Fruit fly (Drosophila melanogaster) whole organism, embryonic: Measurements from ENCODE around the gene alphaTub84B.

Experiments
- ATbp ChIP-seq: fragments of 200-800 bp; sonication (Bioruptor generic); optimal IDR thresholded peaks from 2 replicates; lab custom pipeline; 2017; ENCODE audit warnings: missing biosample characterization, mild to moderate bottlenecking, missing genetic modification characterization, missing genetic modification reagents
- Awh ChIP-seq: fragments of 200-800 bp; sonication (Bioruptor generic); IDR thresholded peaks from 2 replicates; pipeline ENCODE4, ENCODE4 v1.3.6; 2022; ENCODE audit warnings: missing biosample characterization, missing genetic modification characterization
- Bgb ChIP-seq: fragments of 200-800 bp; sonication (Bioruptor generic); IDR thresholded peaks from 2 replicates; pipeline ENCODE4 v1.3.6; 2022; ENCODE audit warnings: missing biosample characterization, missing genetic modification characterization; ENCODE audit not compliant: partially characterized antibody
- CG10147 ChIP-seq: fragments of 200-800 bp; sonication (Bioruptor generic); optimal IDR thresholded peaks from 2 replicates; lab custom pipeline; 2019; ENCODE audit warnings: missing biosample characterization, mild to moderate bottlenecking, missing genetic modification characterization, moderate library complexity
- CG10366 ChIP-seq: fragments of 200-800 bp; sonication (Bioruptor generic); IDR thresholded peaks from 2 replicates; pipeline ENCODE4 v1.3.6; 2022; ENCODE audit warnings: missing biosample characterization, missing genetic modification characterization
- CG10565 ChIP-seq: fragments of 200-800 bp; sonication (Bioruptor generic); optimal IDR thresholded peaks from 3 replicates; lab custom pipeline; 2016; ENCODE audit warnings: missing biosample characterization, mild to moderate bottlenecking, missing genetic modification characterization
- CG11696 ChIP-seq: fragments of 200-800 bp; sonication (Bioruptor generic); IDR thresholded peaks from 2 replicates; pipeline ENCODE4 v1.3.6; 2022; ENCODE audit warnings: missing biosample characterization, missing genetic modification characterization
- CG12219 ChIP-seq: fragments of 200-800 bp; sonication (Bioruptor generic); optimal IDR thresholded peaks from 3 replicates; lab custom pipeline; 2018; ENCODE audit warnings: missing biosample characterization, mild to moderate bottlenecking, missing genetic modification characterization
- CG13287 ChIP-seq: fragments of 200-800 bp; sonication (Bioruptor generic); IDR thresholded peaks from 2 replicates; pipeline ENCODE4 v1.3.6; 2022; ENCODE audit warnings: missing biosample characterization, missing genetic modification characterization; ENCODE audit not compliant: partially characterized antibody
- CG13424 ChIP-seq: fragments of 200-800 bp; sonication (Bioruptor generic); optimal IDR thresholded peaks from 2 replicates; lab custom pipeline; 2019; ENCODE audit warnings: missing biosample characterization, mild to moderate bottlenecking, missing genetic modification characterization, moderate library complexity
- CG1529 ChIP-seq: fragments of 200-800 bp; sonication (Bioruptor generic); optimal IDR thresholded peaks from 3 replicates; lab custom pipeline; 2018; ENCODE audit warnings: missing biosample characterization, missing genetic modification characterization
- CG16815 ChIP-seq: fragments of 200-800 bp; sonication (Bioruptor generic); optimal IDR thresholded peaks from 3 replicates; lab custom pipeline; 2017; ENCODE audit warnings: missing biosample characterization, mild to moderate bottlenecking, missing genetic modification characterization
- CG17328 ChIP-seq: fragments of 200-800 bp; sonication (Bioruptor generic); IDR thresholded peaks from 2 replicates; pipeline ENCODE4 v1.3.6; 2022; ENCODE audit warnings: missing biosample characterization, missing genetic modification characterization
- CG2129 ChIP-seq: fragments of 200-800 bp; sonication (Bioruptor generic); IDR thresholded peaks from 2 replicates; pipeline ENCODE4 v1.3.6; 2022; ENCODE audit warnings: missing biosample characterization, missing genetic modification characterization; ENCODE audit not compliant: partially characterized antibody
- CG2678 ChIP-seq: fragments of 200-800 bp; sonication (Bioruptor generic); optimal IDR thresholded peaks from 3 replicates; lab custom pipeline; 2019; ENCODE audit warnings: missing biosample characterization, mild to moderate bottlenecking, missing genetic modification characterization, moderate library complexity
- CG32772 ChIP-seq: fragments of 200-800 bp; sonication (Bioruptor generic); IDR thresholded peaks from 2 replicates; pipeline ENCODE4 v1.3.6; 2022; ENCODE audit warnings: missing biosample characterization, missing genetic modification characterization
- CG3838 ChIP-seq: fragments of 200-800 bp; sonication (Bioruptor generic); optimal IDR thresholded peaks from 3 replicates; lab custom pipeline; 2016; ENCODE audit warnings: missing biosample characterization, missing genetic modification characterization
- CG6683 ChIP-seq: fragments of 200-800 bp; sonication (Bioruptor generic); optimal IDR thresholded peaks from 2 replicates; lab custom pipeline; 2017; ENCODE audit warnings: missing biosample characterization, mild to moderate bottlenecking, missing genetic modification characterization, missing genetic modification reagents
- CG6854 ChIP-seq: fragments of 200-800 bp; sonication (Bioruptor generic); optimal IDR thresholded peaks from 3 replicates; lab custom pipeline; 2017; ENCODE audit warnings: missing biosample characterization, mild to moderate bottlenecking, missing genetic modification characterization
- CG7372 ChIP-seq: fragments of 200-800 bp; sonication (Bioruptor generic); IDR thresholded peaks from 2 replicates; pipeline ENCODE4 v1.3.6; 2022; ENCODE audit warnings: missing biosample characterization, missing genetic modification characterization
- Dip2 ChIP-seq: fragments of 200-800 bp; sonication (Bioruptor generic); IDR thresholded peaks from 2 replicates; pipeline ENCODE4 v1.3.6; 2022; ENCODE audit warnings: missing biosample characterization, missing genetic modification characterization
- Dp ChIP-seq: fragments of 200-800 bp; sonication (Bioruptor generic); optimal IDR thresholded peaks from 2 replicates; lab custom pipeline; 2018; ENCODE audit warnings: missing biosample characterization, mild to moderate bottlenecking, missing genetic modification characterization, moderate library complexity
- Gsc ChIP-seq: fragments of 200-800 bp; sonication (Bioruptor generic); IDR thresholded peaks from 2 replicates; pipeline ENCODE4 v1.3.6; 2022; ENCODE audit warnings: missing biosample characterization, missing genetic modification characterization
- Gug ChIP-seq: fragments of 200-800 bp; sonication (Bioruptor generic); IDR thresholded peaks from 4 replicates; pipeline ENCODE4 v1.3.6; 2022; ENCODE audit warnings: missing biosample characterization, missing genetic modification characterization
- Hr51 ChIP-seq, 2 experiments: fragments of 200-800 bp; sonication (Bioruptor generic); optimal IDR thresholded peaks; 2 replicates in 1 of 2; 3 replicates in 1 of 2; lab custom pipeline; 2016 to 2018; ENCODE audit warnings: missing biosample characterization in 2 of 2, missing genetic modification characterization in 2 of 2, mild to moderate bottlenecking in 1 of 2, moderate library complexity in 1 of 2
- Mad ChIP-seq: fragments of 200-800 bp; sonication (Bioruptor generic); optimal IDR thresholded peaks from 2 replicates; lab custom pipeline; 2016; ENCODE audit warnings: missing biosample characterization, missing genetic modification characterization
- NC2α ChIP-seq: fragments of 200-800 bp; sonication (Bioruptor generic); optimal IDR thresholded peaks from 2 replicates; lab custom pipeline; 2016; ENCODE audit warnings: missing biosample characterization, missing genetic modification characterization
- NC2β ChIP-seq: fragments of 200-800 bp; sonication (Bioruptor generic); optimal IDR thresholded peaks from 2 replicates; lab custom pipeline; 2016; ENCODE audit warnings: missing biosample characterization, missing genetic modification characterization
- Oli ChIP-seq: fragments of 200-800 bp; sonication (Bioruptor generic); optimal IDR thresholded peaks from 2 replicates; lab custom pipeline; 2018; ENCODE audit warnings: missing biosample characterization, mild to moderate bottlenecking, missing genetic modification characterization, moderate library complexity
- Optix ChIP-seq: fragments of 200-800 bp; sonication (Bioruptor generic); IDR thresholded peaks from 3 replicates; pipeline ENCODE4 v1.3.6; 2022; ENCODE audit warnings: missing biosample characterization, missing genetic modification characterization
- Ptx1 ChIP-seq: fragments of 200-800 bp; sonication (Bioruptor generic); IDR thresholded peaks from 2 replicates; pipeline ENCODE4 v1.3.6; 2022; ENCODE audit warnings: missing biosample characterization, missing genetic modification characterization
- Sin3A ChIP-seq: fragments of >200 bp; optimal IDR thresholded peaks from 2 replicates; lab custom pipeline; 2018
- Stat92E ChIP-seq, 3 experiments: fragments of >200 bp in 2 of 3; fragments of 200-800 bp in 1 of 3; sonication (Bioruptor generic) in 1 of 3; optimal IDR thresholded peaks; 2 replicates each; lab custom pipeline; 2017 to 2019; ENCODE audit warnings: missing biosample characterization in 3 of 3, missing genetic modification characterization in 3 of 3, mild to moderate bottlenecking in 1 of 3, moderate library complexity in 1 of 3
- ab ChIP-seq: fragments of 200-800 bp; sonication (Bioruptor generic); optimal IDR thresholded peaks from 2 replicates; lab custom pipeline; 2016; ENCODE audit warnings: missing biosample characterization, missing genetic modification characterization
- abd-A ChIP-seq: fragments of 200-800 bp; sonication (Bioruptor generic); optimal IDR thresholded peaks from 3 replicates; lab custom pipeline; 2019; ENCODE audit warnings: missing biosample characterization, mild to moderate bottlenecking, missing genetic modification characterization, moderate library complexity
- ato ChIP-seq: fragments of 200-800 bp; sonication (Bioruptor generic); IDR thresholded peaks from 2 replicates; pipeline ENCODE4 v1.3.6; 2022; ENCODE audit warnings: missing biosample characterization, missing genetic modification characterization; ENCODE audit not compliant: partially characterized antibody
- btn ChIP-seq: fragments of 200-800 bp; sonication (Bioruptor generic); optimal IDR thresholded peaks from 2 replicates; lab custom pipeline; 2016; ENCODE audit warnings: missing biosample characterization, missing genetic modification characterization
- chif ChIP-seq, 2 experiments: fragments of 200-800 bp; sonication (Bioruptor generic); optimal IDR thresholded peaks; 3 replicates each; lab custom pipeline; 2016; ENCODE audit warnings: missing biosample characterization in 2 of 2, missing genetic modification characterization in 2 of 2
- crc ChIP-seq: fragments of 200-800 bp; sonication (Bioruptor generic); optimal IDR thresholded peaks from 2 replicates; lab custom pipeline; 2016; ENCODE audit warnings: missing biosample characterization, missing genetic modification characterization
- dpn ChIP-seq, 2 experiments: fragments of 200-800 bp; sonication (Bioruptor generic); optimal IDR thresholded peaks; 3 replicates each; lab custom pipeline; 2016; ENCODE audit warnings: missing biosample characterization in 2 of 2, missing genetic modification characterization in 2 of 2
- en ChIP-seq: fragments of 200-800 bp; sonication (Bioruptor generic); optimal IDR thresholded peaks from 2 replicates; lab custom pipeline; 2016; ENCODE audit warnings: missing biosample characterization, missing genetic modification characterization
- fru ChIP-seq: fragments of >200 bp; optimal IDR thresholded peaks from 2 replicates; lab custom pipeline; 2017
- lbe ChIP-seq: fragments of 200-800 bp; sonication (Bioruptor generic); optimal IDR thresholded peaks from 2 replicates; lab custom pipeline; 2016; ENCODE audit warnings: missing biosample characterization, mild to moderate bottlenecking, missing genetic modification characterization
- lov ChIP-seq, 2 experiments: fragments of 200-800 bp in 1 of 2; fragments of >200 bp in 1 of 2; sonication (Bioruptor generic) in 1 of 2; IDR thresholded peaks in 1 of 2; optimal IDR thresholded peaks in 1 of 2; 2 replicates in 1 of 2; 3 replicates in 1 of 2; pipeline versions ENCODE4 v1.3.6 to Lab custom; 2017 to 2022; ENCODE audit warnings: missing biosample characterization in 1 of 2, missing genetic modification characterization in 1 of 2
- pho ChIP-seq: fragments of 200-800 bp; sonication (Bioruptor generic); optimal IDR thresholded peaks from 2 replicates; lab custom pipeline; 2016; ENCODE audit warnings: missing biosample characterization, missing genetic modification characterization
- rib ChIP-seq: fragments of 200-800 bp; sonication (Bioruptor generic); IDR thresholded peaks from 2 replicates; pipeline ENCODE4 v1.3.6; 2022; ENCODE audit warnings: missing biosample characterization, missing genetic modification characterization
- shn ChIP-seq: fragments of 200-800 bp; sonication (Bioruptor generic); optimal IDR thresholded peaks from 3 replicates; lab custom pipeline; 2016; ENCODE audit warnings: missing biosample characterization, missing genetic modification characterization
- tap ChIP-seq: fragments of 200-800 bp; optimal IDR thresholded peaks from 3 replicates; lab custom pipeline; 2019; ENCODE audit warnings: missing biosample characterization, mild to moderate bottlenecking, missing genetic modification characterization, moderate library complexity
- unc-4 ChIP-seq: fragments of 200-800 bp; sonication (Bioruptor generic); IDR thresholded peaks from 2 replicates; pipeline ENCODE4 v1.3.6; 2022; ENCODE audit warnings: missing biosample characterization, missing genetic modification characterization; ENCODE audit not compliant: partially characterized antibody

Gene alphaTub84B

DNA sequence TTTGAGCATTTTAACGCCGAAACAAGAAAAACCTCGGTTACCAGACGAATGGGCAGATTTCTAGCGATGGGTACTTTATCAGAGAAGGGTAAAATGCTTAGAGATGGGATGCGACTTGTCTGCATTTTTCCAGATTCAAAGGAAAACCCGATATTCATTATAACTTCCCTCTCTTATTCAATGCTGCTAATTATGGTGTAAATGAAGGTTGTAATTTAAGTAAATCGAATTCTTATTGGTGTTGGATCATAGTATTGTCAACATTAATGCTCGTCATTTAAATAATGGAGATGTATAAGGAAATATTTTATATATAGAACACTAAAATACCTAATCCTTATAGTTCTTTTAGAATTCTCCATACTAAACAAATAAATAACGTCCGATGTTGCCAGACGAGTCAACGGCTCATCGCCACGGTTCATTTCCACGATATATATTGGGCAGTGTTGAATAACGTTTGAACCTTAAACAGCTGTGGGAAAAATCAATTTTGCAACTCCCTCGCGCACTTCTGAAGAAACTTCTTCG is 37.8 kb downstream of the alphaTub84B start, which contains the start of the genes Alh and CG10098 (continued):
- TF ChIP-seq CG10565 (GFP tag; lab: Kevin White, UChicago), result no peak
- TF ChIP-seq Gug, result peak; percentile 94
- TF ChIP-seq btn (GFP tag; lab: Kevin White, UChicago), result peak; percentile 47
- peak; percentile 59 for TF ChIP-seq tap
- peak; percentile 82 for TF ChIP-seq NC2α (GFP tag; lab: Kevin White, UChicago)
- peak; percentile 73 for TF ChIP-seq Mad (GFP tag; lab: Kevin White, UChicago)
- peak; percentile 64 for TF ChIP-seq CG2129 (GFP tag; lab: Robert Waterston, UW)
- TF ChIP-seq Hr51 (GFP tag; optimal IDR thresholded peaks at IDR 0.05; lab: Kevin White, UChicago), result peak; percentile 74 to 90
- TF ChIP-seq Ptx1 (GFP tag; lab: Robert Waterston, UW), result peak; percentile 87
- peak; percentile 73 for TF ChIP-seq CG7372
- peak; percentile 34 for TF ChIP-seq CG12219 (GFP tag; lab: Kevin White, UChicago)
- TF ChIP-seq unc-4 (GFP tag; lab: Robert Waterston, UW), result peak; percentile 60; the same call in 1 of the 2 replicates
- peak; percentile 23; the same call in 1 of the 3 replicates for TF ChIP-seq Optix (GFP tag; lab: Robert Waterston, UW)
- peak; percentile 39 for TF ChIP-seq crc (GFP tag; lab: Kevin White, UChicago)
- no peak for TF ChIP-seq fru
- TF ChIP-seq Oli (tag; lab: Kevin White, UChicago), result peak; percentile 68
- peak; percentile 84 for TF ChIP-seq CG2678 (tag; lab: Kevin White, UChicago)
- TF ChIP-seq ato (GFP tag; lab: Robert Waterston, UW), result no peak; the same call in 1 of the 2 replicates
- TF ChIP-seq CG32772 (GFP tag; lab: Robert Waterston, UW), result peak; percentile 76
- TF ChIP-seq CG10147 (GFP tag; lab: Kevin White, UChicago), result peak; percentile 75
- TF ChIP-seq CG13424, result peak; percentile 86
- TF ChIP-seq Sin3A (lab: Kevin White, UChicago), result peak; percentile 90
- TF ChIP-seq CG6683 (GFP tag; lab: Kevin White, UChicago), result peak; percentile 44
- peak; percentile 71 for TF ChIP-seq CG13287 (GFP tag; lab: Robert Waterston, UW)
- TF ChIP-seq lov (optimal IDR thresholded peaks at IDR 0.05; lab: Kevin White, UChicago), result no peak
- TF ChIP-seq lov (GFP tag; IDR thresholded peaks at IDR 0.05; lab: Robert Waterston, UW), result peak; percentile 63; the same call in 1 of the 3 replicates
- TF ChIP-seq shn (GFP tag; lab: Kevin White, UChicago), result peak; percentile 85
- peak; percentile 73 for TF ChIP-seq CG17328 (GFP tag; lab: Robert Waterston, UW)
- TF ChIP-seq CG11696, result peak; percentile 49; the same call in 1 of the 2 replicates
- TF ChIP-seq abd-A, result no peak
- peak; percentile 85 to 87 for TF ChIP-seq chif (GFP tag; optimal IDR thresholded peaks at IDR 0.05; lab: Kevin White, UChicago)
- peak; percentile 84 for TF ChIP-seq CG16815
- no peak; the same call in 1 of the 2 replicates for TF ChIP-seq Gsc (GFP tag; lab: Robert Waterston, UW)
- peak; percentile 74 for TF ChIP-seq lbe (GFP tag; lab: Kevin White, UChicago)
- TF ChIP-seq rib (GFP tag; lab: Robert Waterston, UW), result peak; percentile 50; the same call in 1 of the 2 replicates
- TF ChIP-seq Dip2, result no peak
- peak; percentile 62 for TF ChIP-seq CG1529 (GFP tag; lab: Kevin White, UChicago)
- TF ChIP-seq Dp (GFP tag; lab: Kevin White, UChicago), result peak; percentile 17
- TF ChIP-seq Bgb (GFP tag; lab: Robert Waterston, UW), result peak; percentile 69
- peak; percentile 83 for TF ChIP-seq CG10366 (GFP tag; lab: Robert Waterston, UW)
- TF ChIP-seq Stat92E (GFP tag; optimal IDR thresholded peaks at IDR 0.05; lab: Kevin White, UChicago), result no peak
- peak; percentile 89 for TF ChIP-seq pho (GFP tag; lab: Kevin White, UChicago)
- TF ChIP-seq en (GFP tag; lab: Kevin White, UChicago), result peak; percentile 55
- TF ChIP-seq NC2β (GFP tag; lab: Kevin White, UChicago), result peak; percentile 70
- peak; percentile 61 for TF ChIP-seq CG3838 (GFP tag; lab: Kevin White, UChicago)
- peak; percentile 34 for TF ChIP-seq ATbp (GFP tag; lab: Kevin White, UChicago)
- TF ChIP-seq ab, result peak; percentile 83
- TF ChIP-seq Awh (GFP tag; lab: Robert Waterston, UW), result peak; percentile 59
- TF ChIP-seq CG6854 (GFP tag; lab: Kevin White, UChicago), result no peak
- TF ChIP-seq dpn (GFP tag; optimal IDR thresholded peaks at IDR 0.05; lab: Kevin White, UChicago), result peak; percentile 91
